Worm (Caenorhabditis elegans): ENCODE data around the gene nhr-230.

nhr-230 gene

DNA sequence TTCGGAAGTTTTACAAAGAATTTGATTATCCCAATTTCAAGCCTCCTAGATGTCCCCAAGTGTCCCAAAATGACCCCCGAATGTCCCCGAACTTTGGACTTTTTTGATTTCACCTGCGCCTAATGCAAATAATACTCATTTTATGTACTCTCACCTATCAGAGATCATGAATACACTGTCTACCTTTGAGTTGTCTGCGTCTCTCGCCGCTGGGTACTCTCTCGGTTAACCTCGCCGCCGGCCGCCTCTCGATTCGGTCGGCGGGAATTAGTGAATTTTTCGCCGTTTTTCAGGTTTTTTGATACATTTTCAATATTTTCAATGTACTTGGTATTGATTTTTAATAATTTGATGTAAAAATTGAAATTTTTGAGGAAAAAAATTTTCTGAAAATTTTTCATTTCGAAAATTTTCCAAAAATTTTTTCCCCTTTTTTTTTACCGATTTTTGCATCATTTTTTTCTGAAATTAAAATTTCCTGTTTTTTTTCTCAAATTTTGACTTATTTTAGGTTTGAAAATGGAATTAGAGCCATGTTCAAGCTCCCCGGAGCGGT is 7.7 kb upstream of the nhr-230 start, which contains the start of gene nhr-65:
nhr-65 (plus strand) TSS at position 506 of the 556 bp plus-strand sequence.
- TF ChIP-seq mes-2 (tag; optimal IDR thresholded peaks at IDR 0.05; ENCODE audit: poor library complexity, severe bottlenecking) (peak; percentile 52), nhr-28 (tag; optimal IDR thresholded peaks at IDR 0.05) (peak; percentile 48), hlh-11 (tag; optimal IDR thresholded peaks at IDR 0.05) (peak; percentile 47), daf-16 (GFP tag; optimal IDR thresholded peaks at IDR 0.05) (no peak), daf-16 (tag; optimal IDR thresholded peaks at IDR 0.05) (peak; percentile 71), mep-1 (tag; optimal IDR thresholded peaks at IDR 0.05) (peak; percentile 40), dmd-6 (GFP tag; IDR thresholded peaks at IDR 0.05) (peak; percentile 64), dve-1 (tag; optimal IDR thresholded peaks at IDR 0.05; ENCODE audit: insufficient read depth) (peak; percentile 64), mxl-3 (GFP tag; optimal IDR thresholded peaks at IDR 0.05) (no peak), nhr-237 (tag; optimal IDR thresholded peaks at IDR 0.05) (no peak), hmg-1.1 (GFP tag; IDR thresholded peaks at IDR 0.05) (peak; percentile 22; the same call in 1 of the 2 replicates), ceh-32 (tag; optimal IDR thresholded peaks at IDR 0.05; ENCODE audit: poor library complexity) (no peak), hif-1 (tag; optimal IDR thresholded peaks at IDR 0.05) (peak in 1 of 2 experiments; percentile 4), vab-7 (GFP tag; IDR thresholded peaks at IDR 0.05) (no peak)

DNA sequence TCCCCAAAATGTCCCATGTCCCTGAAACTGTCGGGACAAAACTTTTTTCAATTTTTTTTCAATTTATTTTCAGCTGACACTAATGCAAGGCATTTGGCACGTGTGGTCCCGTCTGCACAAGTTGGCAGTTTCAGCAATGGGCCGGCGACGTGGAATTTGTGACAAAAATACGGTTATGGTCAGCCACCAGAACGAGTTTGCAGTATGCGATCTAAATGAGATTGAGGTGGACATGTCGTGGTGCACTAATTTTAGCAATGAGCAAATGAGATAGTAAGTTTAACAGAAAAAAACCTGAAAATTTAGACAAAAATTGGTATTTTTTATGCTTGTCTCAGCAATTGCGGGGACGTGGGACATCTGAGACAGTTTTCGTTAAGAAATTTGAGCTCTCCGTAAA is 4.1 kb upstream of the nhr-230 start:
- peak in 1 of 2 experiments; percentile 50 for TF ChIP-seq unc-62 (GFP tag; optimal IDR thresholded peaks at IDR 0.05 in 1 of 2)
- no peak for TF ChIP-seq unc-62 (tag; optimal IDR thresholded peaks at IDR 0.05)
- TF ChIP-seq nhr-76 (tag; optimal IDR thresholded peaks at IDR 0.05), result no peak

DNA sequence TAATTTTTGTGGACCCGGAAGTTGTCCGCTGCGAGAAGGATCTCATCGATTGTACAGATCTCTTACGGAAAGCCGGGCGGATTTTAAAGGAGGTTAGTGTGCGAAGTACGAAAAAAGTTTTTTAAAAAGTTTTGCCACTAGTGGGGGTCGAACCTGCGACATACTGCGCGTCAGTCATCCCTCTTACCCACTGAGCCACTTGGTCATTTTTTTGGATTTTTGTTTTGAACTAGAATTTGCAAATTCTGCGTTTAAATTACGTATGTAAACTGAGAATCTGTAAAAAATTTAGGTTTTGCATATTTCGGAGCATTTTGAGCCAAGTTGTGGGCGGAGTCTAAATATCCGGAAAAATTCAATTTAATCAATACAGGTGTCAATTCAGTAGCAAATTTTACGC is 2.0 kb downstream of the nhr-230 start:
- TF ChIP-seq attf-4 (tag; optimal IDR thresholded peaks at IDR 0.05), result no peak
- no peak for TF ChIP-seq nhr-11 (tag; optimal IDR thresholded peaks at IDR 0.05)
- TF ChIP-seq snpc-1.2 (GFP tag; IDR thresholded peaks at IDR 0.05), result no peak
- no peak for TF ChIP-seq fos-1 (tag; optimal IDR thresholded peaks at IDR 0.05)

DNA sequence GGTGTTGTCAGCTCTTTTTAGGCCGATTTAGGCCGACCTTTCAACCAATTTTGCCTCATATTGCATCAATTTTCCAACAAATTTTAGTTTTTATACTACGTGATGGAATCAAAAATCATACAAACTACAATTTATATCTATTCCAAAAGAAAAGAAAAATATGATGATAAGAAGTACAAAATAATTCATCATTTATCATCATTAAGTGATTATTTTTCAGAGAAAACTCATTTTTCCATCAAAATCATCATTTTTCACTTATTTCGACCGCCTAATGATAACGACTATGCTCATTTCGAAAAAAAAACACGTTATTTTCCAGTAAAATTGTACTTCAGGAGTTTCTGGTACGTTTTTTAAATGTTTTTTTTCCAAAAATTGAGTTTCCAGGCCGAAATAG is 8.2 kb downstream of the nhr-230 start:
- TF ChIP-seq lin-39 (tag; optimal IDR thresholded peaks at IDR 0.05) (no peak), ZK546.5 (tag; optimal IDR thresholded peaks at IDR 0.05) (no peak), duxl-1 (tag; optimal IDR thresholded peaks at IDR 0.05; ENCODE audit: poor library complexity) (no peak), D1046.2 (GFP tag; IDR thresholded peaks at IDR 0.05) (no peak), fkh-10 (GFP tag; optimal IDR thresholded peaks at IDR 0.05) (no peak), nhr-28 (tag; optimal IDR thresholded peaks at IDR 0.05) (peak; percentile 6), ceh-20 (GFP tag; IDR thresholded peaks at IDR 0.05) (no peak), tag-97 (GFP tag; IDR thresholded peaks at IDR 0.05) (no peak)

ce11 chrV:18859121-18859520 is 12.5 kb downstream of the nhr-230 start, which contains the start of gene wars-1:
Gene wars-1, minus strand, starts transcription at chrV:18859221.
- no peak for TF ChIP-seq hif-1 (tag; optimal IDR thresholded peaks at IDR 0.05)
- TF ChIP-seq unc-62 (GFP tag; optimal IDR thresholded peaks at IDR 0.05 in 1 of 2), result peak in 1 of 2 experiments; percentile 1
- no peak for TF ChIP-seq unc-62 (tag; optimal IDR thresholded peaks at IDR 0.05)
- TF ChIP-seq nhr-102 (tag; optimal IDR thresholded peaks at IDR 0.05), result no peak
- no peak for TF ChIP-seq madf-9 (GFP tag; conservative IDR thresholded peaks at IDR 0.05)

DNA sequence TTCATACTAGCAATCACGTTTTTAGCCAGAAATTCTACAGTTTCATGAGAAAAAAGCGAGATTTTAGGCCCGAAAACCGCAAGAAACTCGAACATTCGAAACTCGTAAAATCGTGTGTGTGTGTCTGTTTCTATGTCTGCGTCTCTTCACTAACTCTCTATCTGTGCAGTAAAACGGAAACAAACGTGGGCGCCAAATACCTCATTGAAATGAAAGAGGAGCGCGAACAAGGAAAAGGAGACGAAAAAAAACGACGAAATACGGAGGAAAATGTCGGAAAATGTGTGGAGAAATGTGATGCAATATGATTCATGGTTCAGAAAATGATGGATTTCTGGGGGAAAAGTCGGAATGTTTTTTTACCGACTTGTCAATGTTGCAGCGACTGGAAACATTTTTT is 21.9 kb downstream of the nhr-230 start:
- TF ChIP-seq lsy-2 (tag; optimal IDR thresholded peaks at IDR 0.05), result peak in 1 of 2 experiments; percentile 38
- 0 out of 2 replicates have a peak, but pooled peaks have one; percentile 27 for TF ChIP-seq php-3 (GFP tag; IDR thresholded peaks at IDR 0.05)
- TF ChIP-seq pqm-1 (tag; optimal IDR thresholded peaks at IDR 0.05), result peak; percentile 13
- no peak for TF ChIP-seq zfp-3 (GFP tag; conservative IDR thresholded peaks at IDR 0.05)
- TF ChIP-seq dmd-6 (GFP tag; IDR thresholded peaks at IDR 0.05), result peak; percentile 21; the same call in 1 of the 2 replicates
- TF ChIP-seq mxl-3 (GFP tag; optimal IDR thresholded peaks at IDR 0.05), result peak; percentile 61
- TF ChIP-seq nhr-28 (tag; optimal IDR thresholded peaks at IDR 0.05), result peak; percentile 49
- no peak for TF ChIP-seq Y5F2A.4 (GFP tag; optimal IDR thresholded peaks at IDR 0.05)
- TF ChIP-seq aha-1 (tag), result peak; percentile 13
- TF ChIP-seq hlh-11 (tag; optimal IDR thresholded peaks at IDR 0.05), result peak; percentile 29
- no peak for TF ChIP-seq unc-62 (GFP tag; optimal IDR thresholded peaks at IDR 0.05 in 1 of 2)
- TF ChIP-seq unc-62 (tag; optimal IDR thresholded peaks at IDR 0.05), result no peak
- TF ChIP-seq mdl-1 (tag; optimal IDR thresholded peaks at IDR 0.05), result peak in 1 of 2 experiments; percentile 21
- TF ChIP-seq mep-1 (tag; optimal IDR thresholded peaks at IDR 0.05), result peak; percentile 39
- TF ChIP-seq dve-1 (tag; optimal IDR thresholded peaks at IDR 0.05; ENCODE audit: insufficient read depth), result peak; percentile 56

Measured in whole organism, L4 larva.